Fruit fly (Drosophila melanogaster) whole organism, embryonic: ENCODE measurements around the gene CG15423.

ENCODE experiments used
- CG1024 ChIP-seq: fragments of 200-800 bp; sonication (Bioruptor generic); IDR thresholded peaks from 2 replicates; pipeline ENCODE4 v1.3.6; 2022; ENCODE audit warnings: missing biosample characterization, missing genetic modification characterization
- CG15269 ChIP-seq: fragments of 200-800 bp; sonication (Bioruptor generic); optimal IDR thresholded peaks from 2 replicates; lab custom pipeline; 2018; ENCODE audit warnings: missing biosample characterization, mild to moderate bottlenecking, missing genetic modification characterization, moderate library complexity
- Fer1 ChIP-seq: fragments of 200-800 bp; sonication (Bioruptor generic); optimal IDR thresholded peaks from 2 replicates; lab custom pipeline; 2017; ENCODE audit warnings: missing biosample characterization, mild to moderate bottlenecking, missing genetic modification characterization
- Poxn ChIP-seq: fragments of 200-800 bp; sonication (Bioruptor generic); IDR thresholded peaks from 2 replicates; pipeline ENCODE4 v1.3.6; 2022; ENCODE audit warnings: missing biosample characterization, missing genetic modification characterization
- stwl ChIP-seq: fragments of 200-800 bp; sonication (Bioruptor generic); optimal IDR thresholded peaks from 3 replicates; lab custom pipeline; 2018; ENCODE audit warnings: missing biosample characterization, mild to moderate bottlenecking, missing genetic modification characterization, moderate library complexity
- tap ChIP-seq: fragments of 200-800 bp; optimal IDR thresholded peaks from 3 replicates; lab custom pipeline; 2019; ENCODE audit warnings: missing biosample characterization, mild to moderate bottlenecking, missing genetic modification characterization, moderate library complexity

dm6 chr2L:4038073-4038699 is 32.3 kb downstream of the CG15423 start:
- TF ChIP-seq tap (tag; lab: Kevin White, UChicago) (no peak), stwl (tag; lab: Kevin White, UChicago) (no peak), Poxn (GFP tag; lab: Robert Waterston, UW) (no peak), CG1024 (GFP tag; lab: Robert Waterston, UW) (no peak), Fer1 (GFP tag; lab: Kevin White, UChicago) (no peak), CG15269 (tag; lab: Kevin White, UChicago) (no peak)
